Fruit fly (Drosophila melanogaster) whole organism, embryonic: Measurements from ENCODE around the gene CG45486.
A peak's percentile ranks its signal among the peaks of the same experiment; 100 is the strongest.

Source experiments
- Adf1 ChIP-seq: fragments of 200-800 bp; sonication (Bioruptor generic); IDR thresholded peaks from 2 replicates; pipeline ENCODE4 v1.3.6; 2022; ENCODE audit warnings: missing biosample characterization, missing genetic modification characterization
- CG10274 ChIP-seq: fragments of 200-800 bp; sonication (Bioruptor generic); optimal IDR thresholded peaks from 3 replicates; lab custom pipeline; 2017; ENCODE audit warnings: missing biosample characterization, mild to moderate bottlenecking, missing genetic modification characterization
- CG11504 ChIP-seq: fragments of 200-800 bp; sonication (Bioruptor generic); optimal IDR thresholded peaks from 3 replicates; lab custom pipeline; 2019; ENCODE audit warnings: missing biosample characterization, mild to moderate bottlenecking, missing genetic modification characterization, moderate library complexity
- CG11695 ChIP-seq: fragments of 200-800 bp; sonication (Bioruptor generic); IDR thresholded peaks from 3 replicates; pipeline ENCODE4 v1.3.6; 2022; ENCODE audit warnings: missing biosample characterization, missing genetic modification characterization
- CG12155 ChIP-seq: fragments of 200-800 bp; sonication (Bioruptor generic); optimal IDR thresholded peaks from 3 replicates; lab custom pipeline; 2016; ENCODE audit warnings: missing biosample characterization, missing genetic modification characterization
- CG12236 ChIP-seq: fragments of 200-800 bp; sonication (Bioruptor generic); optimal IDR thresholded peaks from 2 replicates; lab custom pipeline; 2016; ENCODE audit warnings: missing biosample characterization, missing genetic modification characterization
- CG13287 ChIP-seq: fragments of 200-800 bp; sonication (Bioruptor generic); IDR thresholded peaks from 2 replicates; pipeline ENCODE4 v1.3.6; 2022; ENCODE audit warnings: missing biosample characterization, missing genetic modification characterization; ENCODE audit not compliant: partially characterized antibody
- CG14667 ChIP-seq: fragments of 200-800 bp; sonication (Bioruptor generic); IDR thresholded peaks from 2 replicates; pipeline ENCODE4 v1.3.6; 2022; ENCODE audit warnings: missing biosample characterization, missing genetic modification characterization
- CG15601 ChIP-seq: fragments of 200-800 bp; sonication (Bioruptor generic); optimal IDR thresholded peaks from 3 replicates; lab custom pipeline; 2019; ENCODE audit warnings: missing biosample characterization, mild to moderate bottlenecking, missing genetic modification characterization, moderate library complexity
- CG1603 ChIP-seq: fragments of 200-800 bp; sonication (Bioruptor generic); optimal IDR thresholded peaks from 2 replicates; lab custom pipeline; 2019; ENCODE audit warnings: missing biosample characterization, mild to moderate bottlenecking, missing genetic modification characterization, moderate library complexity
- CG16813 ChIP-seq: fragments of 200-800 bp; sonication (Bioruptor generic); IDR thresholded peaks from 3 replicates; pipeline ENCODE4 v1.3.6; 2022; ENCODE audit warnings: missing biosample characterization, missing genetic modification characterization; ENCODE audit not compliant: partially characterized antibody
- CG1792 ChIP-seq: fragments of 200-800 bp; sonication (Bioruptor generic); optimal IDR thresholded peaks from 2 replicates; lab custom pipeline; 2016; ENCODE audit warnings: missing biosample characterization, missing genetic modification characterization
- CG1832 ChIP-seq: fragments of 200-800 bp; sonication (Bioruptor generic); optimal IDR thresholded peaks from 2 replicates; lab custom pipeline; 2017; ENCODE audit warnings: missing biosample characterization, mild to moderate bottlenecking, missing genetic modification characterization, inconsistent platforms
- CG30020 ChIP-seq: fragments of 200-800 bp; optimal IDR thresholded peaks from 2 replicates; lab custom pipeline; 2019; ENCODE audit warnings: missing biosample characterization, mild to moderate bottlenecking, missing genetic modification characterization, moderate library complexity
- CG33557 ChIP-seq: fragments of 200-800 bp; sonication (Bioruptor generic); optimal IDR thresholded peaks from 2 replicates; lab custom pipeline; 2019; ENCODE audit warnings: missing biosample characterization, mild to moderate bottlenecking, missing genetic modification characterization, moderate library complexity
- CG3847 ChIP-seq: fragments of 200-800 bp; sonication (Bioruptor generic); IDR thresholded peaks from 2 replicates; pipeline ENCODE4 v1.3.6; 2022; ENCODE audit warnings: missing biosample characterization, missing genetic modification characterization
- CG6175 ChIP-seq: fragments of 200-800 bp; sonication (Bioruptor generic); IDR thresholded peaks from 3 replicates; pipeline ENCODE4 v1.3.6; 2022; ENCODE audit warnings: missing biosample characterization, missing genetic modification characterization
- CG6765 ChIP-seq: fragments of 200-800 bp; sonication (Bioruptor generic); optimal IDR thresholded peaks from 3 replicates; lab custom pipeline; 2017; ENCODE audit warnings: missing biosample characterization, mild to moderate bottlenecking, missing genetic modification characterization
- CG7556 ChIP-seq: fragments of 200-800 bp; sonication (Bioruptor generic); optimal IDR thresholded peaks from 2 replicates; lab custom pipeline; 2017; ENCODE audit warnings: missing biosample characterization, mild to moderate bottlenecking, missing genetic modification characterization
- CG8089 ChIP-seq: fragments of 200-800 bp; sonication (Bioruptor generic); optimal IDR thresholded peaks from 3 replicates; lab custom pipeline; 2016; ENCODE audit warnings: missing biosample characterization, missing genetic modification characterization
- CG8924 ChIP-seq: fragments of 200-800 bp; optimal IDR thresholded peaks from 3 replicates; lab custom pipeline; 2019; ENCODE audit warnings: missing biosample characterization, mild to moderate bottlenecking, missing genetic modification characterization, moderate library complexity
- CG9932 ChIP-seq: fragments of 200-800 bp; sonication (Bioruptor generic); IDR thresholded peaks from 2 replicates; pipeline ENCODE4 v1.3.6; 2022; ENCODE audit warnings: missing biosample characterization, missing genetic modification characterization
- CoRest ChIP-seq: fragments of 200-800 bp; sonication (Bioruptor generic); optimal IDR thresholded peaks from 3 replicates; lab custom pipeline; 2018; ENCODE audit warnings: missing biosample characterization, mild to moderate bottlenecking, missing genetic modification characterization, moderate library complexity
- Dfd ChIP-seq, 2 experiments: fragments of >200 bp; optimal IDR thresholded peaks; 2 replicates each; lab custom pipeline; 2017; ENCODE audit warnings: missing biosample characterization in 2 of 2, missing genetic modification characterization in 2 of 2
- Dll ChIP-seq: fragments of 200-800 bp; sonication (Bioruptor generic); IDR thresholded peaks from 4 replicates; pipeline ENCODE4 v1.3.6; 2022; ENCODE audit warnings: missing biosample characterization, missing genetic modification characterization; ENCODE audit not compliant: partially characterized antibody
- Hey ChIP-seq: fragments of 200-800 bp; sonication (Bioruptor generic); optimal IDR thresholded peaks from 3 replicates; lab custom pipeline; 2018; ENCODE audit warnings: missing biosample characterization, mild to moderate bottlenecking, missing genetic modification characterization
- HmgD ChIP-seq: fragments of 200-800 bp; sonication (Bioruptor generic); optimal IDR thresholded peaks from 3 replicates; lab custom pipeline; 2016; ENCODE audit warnings: missing biosample characterization, missing genetic modification characterization
- Meics ChIP-seq: fragments of 200-800 bp; sonication (Bioruptor generic); optimal IDR thresholded peaks from 2 replicates; lab custom pipeline; 2017; ENCODE audit warnings: missing biosample characterization, mild to moderate bottlenecking, missing genetic modification characterization
- Mrtf ChIP-seq: fragments of 200-800 bp; sonication (Bioruptor generic); IDR thresholded peaks from 3 replicates; pipeline ENCODE4 v1.3.6; 2022; ENCODE audit warnings: missing biosample characterization, missing genetic modification characterization
- Optix ChIP-seq: fragments of 200-800 bp; sonication (Bioruptor generic); IDR thresholded peaks from 3 replicates; pipeline ENCODE4 v1.3.6; 2022; ENCODE audit warnings: missing biosample characterization, missing genetic modification characterization
- PHDP ChIP-seq: fragments of 200-800 bp; sonication (Bioruptor generic); optimal IDR thresholded peaks from 3 replicates; lab custom pipeline; 2018; ENCODE audit warnings: missing biosample characterization, mild to moderate bottlenecking, missing genetic modification characterization, moderate library complexity
- Rx ChIP-seq: fragments of 200-800 bp; sonication (Bioruptor generic); IDR thresholded peaks from 2 replicates; pipeline ENCODE4 v1.3.6; 2022; ENCODE audit warnings: missing biosample characterization, missing genetic modification characterization
- Trl ChIP-seq, 3 experiments: fragments of >200 bp in 2 of 3; fragments of 200-800 bp in 1 of 3; sonication (Bioruptor generic) in 1 of 3; optimal IDR thresholded peaks; 2 replicates in 1 of 3; 3 replicates in 2 of 3; lab custom pipeline; 2016 to 2017; ENCODE audit warnings: missing biosample characterization in 1 of 3, missing genetic modification characterization in 1 of 3
- abd-A ChIP-seq: fragments of 200-800 bp; sonication (Bioruptor generic); optimal IDR thresholded peaks from 3 replicates; lab custom pipeline; 2019; ENCODE audit warnings: missing biosample characterization, mild to moderate bottlenecking, missing genetic modification characterization, moderate library complexity
- ac ChIP-seq: fragments of 200-800 bp; sonication (Bioruptor generic); optimal IDR thresholded peaks from 3 replicates; lab custom pipeline; 2017; ENCODE audit warnings: missing biosample characterization, mild to moderate bottlenecking, missing genetic modification characterization
- bcd ChIP-seq: fragments of 200-800 bp; sonication (Bioruptor generic); optimal IDR thresholded peaks from 2 replicates; lab custom pipeline; 2017; ENCODE audit warnings: missing biosample characterization, mild to moderate bottlenecking, missing genetic modification characterization
- chm ChIP-seq: fragments of 200-800 bp; sonication (Bioruptor generic); IDR thresholded peaks from 2 replicates; pipeline ENCODE4 v1.3.6; 2022; ENCODE audit warnings: missing biosample characterization, missing genetic modification characterization
- crc ChIP-seq: fragments of 200-800 bp; sonication (Bioruptor generic); optimal IDR thresholded peaks from 2 replicates; lab custom pipeline; 2016; ENCODE audit warnings: missing biosample characterization, missing genetic modification characterization
- cwo ChIP-seq: fragments of 200-800 bp; sonication (Bioruptor generic); optimal IDR thresholded peaks from 3 replicates; lab custom pipeline; 2017; ENCODE audit warnings: missing biosample characterization, missing genetic modification characterization, mild to moderate bottlenecking, moderate library complexity, missing genetic modification reagents
- fd64A ChIP-seq: fragments of 200-800 bp; sonication (Bioruptor generic); optimal IDR thresholded peaks from 3 replicates; lab custom pipeline; 2018; ENCODE audit warnings: missing biosample characterization, mild to moderate bottlenecking, missing genetic modification characterization
- fru ChIP-seq: fragments of >200 bp; optimal IDR thresholded peaks from 2 replicates; lab custom pipeline; 2017
- gro ChIP-seq: fragments of 200-800 bp; sonication (Bioruptor generic); optimal IDR thresholded peaks from 2 replicates; lab custom pipeline; 2016; ENCODE audit warnings: missing biosample characterization, missing genetic modification characterization
- gsb-n ChIP-seq: fragments of 200-800 bp; sonication (Bioruptor generic); optimal IDR thresholded peaks from 3 replicates; lab custom pipeline; 2018; ENCODE audit warnings: missing biosample characterization, mild to moderate bottlenecking, missing genetic modification characterization
- knrl ChIP-seq: fragments of 200-800 bp; sonication (Bioruptor generic); IDR thresholded peaks from 3 replicates; pipeline ENCODE4 v1.3.6; 2022; ENCODE audit warnings: missing biosample characterization, missing genetic modification characterization; ENCODE audit not compliant: partially characterized antibody
- nerfin-1 ChIP-seq: fragments of 200-800 bp; sonication (Bioruptor generic); optimal IDR thresholded peaks from 3 replicates; lab custom pipeline; 2019; ENCODE audit warnings: missing biosample characterization, mild to moderate bottlenecking, missing genetic modification characterization, moderate library complexity
- pan ChIP-seq, 4 experiments: fragments of >200 bp in 3 of 4; fragments of 200-800 bp in 1 of 4; sonication (Bioruptor generic) in 1 of 4; optimal IDR thresholded peaks in 3 of 4; IDR thresholded peaks in 1 of 4; 2 replicates each; pipeline versions ENCODE4 v1.3.6 to Lab custom; 2017 to 2022; ENCODE audit warnings: missing biosample characterization in 2 of 4, missing genetic modification characterization in 2 of 4, mixed read lengths in 1 of 4
- pita ChIP-seq: fragments of 200-800 bp; sonication (Bioruptor generic); optimal IDR thresholded peaks from 2 replicates; lab custom pipeline; 2017; ENCODE audit warnings: missing biosample characterization, mild to moderate bottlenecking, missing genetic modification characterization
- pzg ChIP-seq: fragments of 200-800 bp; sonication (Bioruptor generic); optimal IDR thresholded peaks from 3 replicates; lab custom pipeline; 2018; ENCODE audit warnings: missing biosample characterization, mild to moderate bottlenecking, missing genetic modification characterization, moderate library complexity
- scrt ChIP-seq: fragments of 200-800 bp; sonication (Bioruptor generic); optimal IDR thresholded peaks from 2 replicates; lab custom pipeline; 2018; ENCODE audit warnings: missing biosample characterization, mild to moderate bottlenecking, missing genetic modification characterization, moderate library complexity
- unc-4 ChIP-seq: fragments of 200-800 bp; sonication (Bioruptor generic); IDR thresholded peaks from 2 replicates; pipeline ENCODE4 v1.3.6; 2022; ENCODE audit warnings: missing biosample characterization, missing genetic modification characterization; ENCODE audit not compliant: partially characterized antibody

CG45486 gene

DNA sequence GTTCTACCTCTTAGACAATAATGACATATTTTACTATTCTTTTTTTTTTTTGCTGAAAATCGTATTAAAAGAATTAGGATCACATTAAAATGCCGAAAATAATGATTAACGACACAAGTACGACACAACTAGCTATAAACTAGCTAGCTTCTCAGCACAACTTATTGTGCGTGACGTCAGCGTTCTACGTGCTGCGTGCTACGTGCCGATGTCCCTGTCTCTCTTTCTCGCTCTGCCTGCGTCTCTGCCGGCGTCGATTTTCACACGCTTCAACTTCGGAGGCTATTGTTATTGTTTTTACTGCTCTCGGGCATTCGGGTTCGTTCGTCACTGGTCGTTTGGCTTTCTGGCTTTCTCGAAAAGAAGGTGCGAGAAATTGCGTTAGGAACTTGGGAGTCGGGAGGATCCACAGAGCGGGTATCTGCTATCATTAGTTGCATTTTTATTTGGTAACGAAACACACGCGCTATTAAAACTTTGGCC, 11.9 kb downstream of the CG45486 start (continued):
- TF ChIP-seq CG3847 (GFP tag; lab: Robert Waterston, UW) (no peak), Optix (GFP tag; lab: Robert Waterston, UW) (no peak), CG16813 (GFP tag; lab: Robert Waterston, UW) (no peak), CG6765 (GFP tag; lab: Kevin White, UChicago) (no peak), CG11504 (tag; lab: Kevin White, UChicago) (peak; percentile 15), CG12236 (GFP tag; lab: Kevin White, UChicago) (no peak), scrt (GFP tag; lab: Kevin White, UChicago) (no peak), abd-A (tag; lab: Kevin White, UChicago) (no peak), nerfin-1 (tag; lab: Kevin White, UChicago) (no peak), CG1832 (GFP tag; lab: Kevin White, UChicago) (peak; percentile 47), CG15601 (no peak), CoRest (tag; lab: Kevin White, UChicago) (peak; percentile 4), fd64A (GFP tag; lab: Kevin White, UChicago) (no peak), Rx (GFP tag; lab: Robert Waterston, UW) (no peak), CG10274 (GFP tag; lab: Kevin White, UChicago) (no peak), CG33557 (GFP tag; lab: Kevin White, UChicago) (peak; percentile 21), bcd (GFP tag; lab: Kevin White, UChicago) (no peak), Trl (optimal IDR thresholded peaks at IDR 0.05; lab: Kevin White, UChicago) (peak in 1 of 2 experiments; percentile 6), Trl (GFP tag; optimal IDR thresholded peaks at IDR 0.05; lab: Kevin White, UChicago) (no peak), pzg (GFP tag; lab: Kevin White, UChicago) (no peak), cwo (GFP tag; lab: Kevin White, UChicago) (no peak), chm (GFP tag; lab: Robert Waterston, UW) (no peak), Adf1 (GFP tag; lab: Robert Waterston, UW) (peak; percentile 94), CG12155 (GFP tag; lab: Kevin White, UChicago) (no peak), HmgD (GFP tag; lab: Kevin White, UChicago) (no peak), Dfd (GFP tag; optimal IDR thresholded peaks at IDR 0.05; lab: Kevin White, UChicago) (no peak), Hey (no peak), CG14667 (no peak), gro (GFP tag; lab: Kevin White, UChicago) (no peak), pan (optimal IDR thresholded peaks at IDR 0.05; lab: Kevin White, UChicago) (no peak), pan (GFP tag; optimal IDR thresholded peaks at IDR 0.05 in 1 of 2, IDR thresholded peaks at IDR 0.05 in 1 of 2) (no peak), Meics (peak; percentile 21), CG8089 (no peak), fru (lab: Kevin White, UChicago) (no peak), Mrtf (GFP tag; lab: Robert Waterston, UW) (no peak), PHDP (no peak), unc-4 (GFP tag; lab: Robert Waterston, UW) (0 out of 2 replicates have a peak, but pooled peaks have one; percentile 19), crc (GFP tag; lab: Kevin White, UChicago) (no peak), ac (no peak), CG1603 (tag; lab: Kevin White, UChicago) (no peak), CG7556 (GFP tag; lab: Kevin White, UChicago) (no peak), CG8924 (tag; lab: Kevin White, UChicago) (no peak), pita (no peak), CG1792 (GFP tag; lab: Kevin White, UChicago) (no peak), CG30020 (tag; lab: Kevin White, UChicago) (no peak), CG9932 (GFP tag; lab: Robert Waterston, UW) (no peak), CG13287 (GFP tag; lab: Robert Waterston, UW) (no peak), knrl (GFP tag; lab: Robert Waterston, UW) (no peak), gsb-n (no peak), CG11695 (GFP tag; lab: Robert Waterston, UW) (peak; percentile 39; the same call in 1 of the 3 replicates), CG6175 (GFP tag; lab: Robert Waterston, UW) (no peak), Dll (GFP tag; lab: Robert Waterston, UW) (no peak)
